Fruit fly (Drosophila melanogaster) whole organism, embryonic: ENCODE measurements around the gene CG10035.

Source experiments
- CG10321 ChIP-seq: fragments of 200-800 bp; sonication (Bioruptor generic); IDR thresholded peaks from 2 replicates; pipeline ENCODE4 v1.3.6; 2022; ENCODE audit warnings: missing biosample characterization, missing genetic modification characterization
- CG11093 ChIP-seq: fragments of 200-800 bp; sonication (Bioruptor generic); IDR thresholded peaks from 3 replicates; pipeline ENCODE4 v1.3.6; 2022; ENCODE audit warnings: missing biosample characterization, missing genetic modification characterization
- CG11504 ChIP-seq: fragments of 200-800 bp; sonication (Bioruptor generic); optimal IDR thresholded peaks from 3 replicates; lab custom pipeline; 2019; ENCODE audit warnings: missing biosample characterization, mild to moderate bottlenecking, missing genetic modification characterization, moderate library complexity
- CG11696 ChIP-seq: fragments of 200-800 bp; sonication (Bioruptor generic); IDR thresholded peaks from 2 replicates; pipeline ENCODE4 v1.3.6; 2022; ENCODE audit warnings: missing biosample characterization, missing genetic modification characterization
- CG12104 ChIP-seq: fragments of 200-800 bp; sonication (Bioruptor generic); optimal IDR thresholded peaks from 3 replicates; lab custom pipeline; 2016; ENCODE audit warnings: missing biosample characterization, missing genetic modification characterization
- CG12659 ChIP-seq: fragments of 200-800 bp; sonication (Bioruptor generic); optimal IDR thresholded peaks from 3 replicates; lab custom pipeline; 2017; ENCODE audit warnings: mild to moderate bottlenecking, missing biosample characterization, missing genetic modification reagents, missing genetic modification characterization
- CG13894 ChIP-seq: fragments of 200-800 bp; sonication (Bioruptor generic); optimal IDR thresholded peaks from 3 replicates; lab custom pipeline; 2018; ENCODE audit warnings: missing biosample characterization, mild to moderate bottlenecking, missing genetic modification characterization, moderate library complexity
- CG2116 ChIP-seq: fragments of 200-800 bp; sonication (Bioruptor generic); optimal IDR thresholded peaks from 3 replicates; lab custom pipeline; 2018; ENCODE audit warnings: missing biosample characterization, mild to moderate bottlenecking, missing genetic modification characterization
- CG2202 ChIP-seq: fragments of 200-800 bp; sonication (Bioruptor generic); optimal IDR thresholded peaks from 2 replicates; lab custom pipeline; 2018; ENCODE audit warnings: missing biosample characterization, mild to moderate bottlenecking, missing genetic modification characterization
- CG33213 ChIP-seq: fragments of 200-800 bp; sonication (Bioruptor generic); optimal IDR thresholded peaks from 3 replicates; lab custom pipeline; 2016; ENCODE audit warnings: missing biosample characterization, missing genetic modification characterization
- CG3838 ChIP-seq: fragments of 200-800 bp; sonication (Bioruptor generic); optimal IDR thresholded peaks from 3 replicates; lab custom pipeline; 2016; ENCODE audit warnings: missing biosample characterization, missing genetic modification characterization
- CG4707 ChIP-seq: fragments of 200-800 bp; sonication (Bioruptor generic); optimal IDR thresholded peaks from 2 replicates; lab custom pipeline; 2018; ENCODE audit warnings: missing biosample characterization, mild to moderate bottlenecking, missing genetic modification characterization, moderate library complexity
- CG4730 ChIP-seq: fragments of 200-800 bp; sonication (Bioruptor generic); IDR thresholded peaks from 2 replicates; pipeline ENCODE4 v1.3.6; 2022; ENCODE audit warnings: missing biosample characterization, missing genetic modification characterization
- CG6175 ChIP-seq: fragments of 200-800 bp; sonication (Bioruptor generic); IDR thresholded peaks from 3 replicates; pipeline ENCODE4 v1.3.6; 2022; ENCODE audit warnings: missing biosample characterization, missing genetic modification characterization
- CG7372 ChIP-seq: fragments of 200-800 bp; sonication (Bioruptor generic); IDR thresholded peaks from 2 replicates; pipeline ENCODE4 v1.3.6; 2022; ENCODE audit warnings: missing biosample characterization, missing genetic modification characterization
- CG7786 ChIP-seq: fragments of 200-800 bp; sonication (Bioruptor generic); optimal IDR thresholded peaks from 2 replicates; lab custom pipeline; 2016; ENCODE audit warnings: missing biosample characterization, missing genetic modification characterization
- CG8281 ChIP-seq: fragments of 200-800 bp; sonication (Bioruptor generic); optimal IDR thresholded peaks from 2 replicates; lab custom pipeline; 2018; ENCODE audit warnings: missing biosample characterization, mild to moderate bottlenecking, missing genetic modification characterization, moderate library complexity
- CG9215 ChIP-seq: fragments of 200-800 bp; sonication (Bioruptor generic); IDR thresholded peaks from 2 replicates; pipeline ENCODE4 v1.3.6; 2022; ENCODE audit warnings: missing biosample characterization, missing genetic modification characterization
- CG9727 ChIP-seq: fragments of 200-800 bp; sonication (Bioruptor generic); optimal IDR thresholded peaks from 3 replicates; lab custom pipeline; 2017; ENCODE audit warnings: missing biosample characterization, mild to moderate bottlenecking, missing genetic modification characterization
- CG9817 ChIP-seq: fragments of 200-800 bp; sonication (Bioruptor generic); optimal IDR thresholded peaks from 2 replicates; lab custom pipeline; 2018; ENCODE audit warnings: missing biosample characterization, mild to moderate bottlenecking, missing genetic modification characterization, moderate library complexity
- CTCF ChIP-seq: fragments of 200-800 bp; sonication (Bioruptor generic); optimal IDR thresholded peaks from 2 replicates; lab custom pipeline; 2017; ENCODE audit warnings: missing biosample characterization, mild to moderate bottlenecking, missing genetic modification characterization, moderate library complexity
- D19B ChIP-seq: fragments of 200-800 bp; sonication (Bioruptor generic); optimal IDR thresholded peaks from 2 replicates; lab custom pipeline; 2017; ENCODE audit warnings: missing biosample characterization, mild to moderate bottlenecking, missing genetic modification characterization
- Gsc ChIP-seq: fragments of 200-800 bp; sonication (Bioruptor generic); IDR thresholded peaks from 2 replicates; pipeline ENCODE4 v1.3.6; 2022; ENCODE audit warnings: missing biosample characterization, missing genetic modification characterization
- HHEX ChIP-seq: fragments of 200-800 bp; sonication (Bioruptor generic); optimal IDR thresholded peaks from 3 replicates; lab custom pipeline; 2017; ENCODE audit warnings: missing biosample characterization, mild to moderate bottlenecking, missing genetic modification characterization, missing genetic modification reagents
- Hand ChIP-seq: fragments of 200-800 bp; sonication (Bioruptor generic); optimal IDR thresholded peaks from 2 replicates; lab custom pipeline; 2017; ENCODE audit warnings: mild to moderate bottlenecking, missing biosample characterization, missing genetic modification reagents, missing genetic modification characterization
- Lhr ChIP-seq: fragments of 200-800 bp; sonication (Bioruptor generic); optimal IDR thresholded peaks from 3 replicates; lab custom pipeline; 2017; ENCODE audit warnings: mild to moderate bottlenecking, missing biosample characterization, missing genetic modification reagents, missing genetic modification characterization
- Max ChIP-seq: fragments of 200-800 bp; sonication (Bioruptor generic); optimal IDR thresholded peaks from 2 replicates; lab custom pipeline; 2016; ENCODE audit warnings: missing biosample characterization, mild to moderate bottlenecking, missing genetic modification characterization
- NK7.1 ChIP-seq: fragments of 200-800 bp; sonication (Bioruptor generic); optimal IDR thresholded peaks from 3 replicates; lab custom pipeline; 2016; ENCODE audit warnings: missing biosample characterization, missing genetic modification characterization
- Optix ChIP-seq: fragments of 200-800 bp; sonication (Bioruptor generic); IDR thresholded peaks from 3 replicates; pipeline ENCODE4 v1.3.6; 2022; ENCODE audit warnings: missing biosample characterization, missing genetic modification characterization
- PHDP ChIP-seq: fragments of 200-800 bp; sonication (Bioruptor generic); optimal IDR thresholded peaks from 3 replicates; lab custom pipeline; 2018; ENCODE audit warnings: missing biosample characterization, mild to moderate bottlenecking, missing genetic modification characterization, moderate library complexity
- Poxn ChIP-seq: fragments of 200-800 bp; sonication (Bioruptor generic); IDR thresholded peaks from 2 replicates; pipeline ENCODE4 v1.3.6; 2022; ENCODE audit warnings: missing biosample characterization, missing genetic modification characterization
- Sox102F ChIP-seq: fragments of 200-800 bp; sonication (Bioruptor generic); optimal IDR thresholded peaks from 2 replicates; lab custom pipeline; 2018; ENCODE audit warnings: missing biosample characterization, mild to moderate bottlenecking, missing genetic modification characterization, moderate library complexity
- TFAM ChIP-seq: fragments of 200-800 bp; sonication (Bioruptor generic); optimal IDR thresholded peaks from 2 replicates; lab custom pipeline; 2017; ENCODE audit warnings: missing biosample characterization, missing genetic modification characterization, inconsistent platforms
- chif ChIP-seq, 2 experiments: fragments of 200-800 bp; sonication (Bioruptor generic); optimal IDR thresholded peaks; 3 replicates each; lab custom pipeline; 2016; ENCODE audit warnings: missing biosample characterization in 2 of 2, missing genetic modification characterization in 2 of 2
- dysf ChIP-seq: fragments of 200-800 bp; sonication (Bioruptor generic); IDR thresholded peaks from 3 replicates; pipeline ENCODE4 v1.3.6; 2022; ENCODE audit warnings: missing biosample characterization, missing genetic modification characterization
- fd96Cb ChIP-seq: fragments of 200-800 bp; sonication (Bioruptor generic); optimal IDR thresholded peaks from 2 replicates; lab custom pipeline; 2018; ENCODE audit warnings: missing biosample characterization, mild to moderate bottlenecking, missing genetic modification characterization, moderate library complexity
- grn ChIP-seq: fragments of 200-800 bp; sonication (Bioruptor generic); optimal IDR thresholded peaks from 3 replicates; lab custom pipeline; 2017; ENCODE audit warnings: missing biosample characterization, missing genetic modification characterization
- inv ChIP-seq: fragments of 200-800 bp; sonication (Bioruptor generic); IDR thresholded peaks from 2 replicates; pipeline ENCODE4 v1.3.6; 2022; ENCODE audit warnings: missing biosample characterization, missing genetic modification characterization; ENCODE audit not compliant: partially characterized antibody
- jing ChIP-seq: fragments of 200-800 bp; sonication (Bioruptor generic); optimal IDR thresholded peaks from 2 replicates; lab custom pipeline; 2018; ENCODE audit warnings: missing biosample characterization, mild to moderate bottlenecking, missing genetic modification characterization
- jumu ChIP-seq: fragments of 200-800 bp; sonication (Bioruptor generic); optimal IDR thresholded peaks from 3 replicates; lab custom pipeline; 2016; ENCODE audit warnings: missing biosample characterization, missing genetic modification characterization
- luna ChIP-seq: fragments of 200-800 bp; sonication (Bioruptor generic); optimal IDR thresholded peaks from 2 replicates; lab custom pipeline; 2016; ENCODE audit warnings: missing biosample characterization, missing genetic modification characterization
- nerfin-2 ChIP-seq: fragments of 200-800 bp; sonication (Bioruptor generic); IDR thresholded peaks from 2 replicates; pipeline ENCODE4 v1.3.6; 2022; ENCODE audit warnings: missing biosample characterization, missing genetic modification characterization; ENCODE audit not compliant: partially characterized antibody
- pb ChIP-seq: fragments of 200-800 bp; sonication (Bioruptor generic); optimal IDR thresholded peaks from 3 replicates; lab custom pipeline; 2016; ENCODE audit warnings: missing biosample characterization, missing genetic modification characterization
- sens ChIP-seq: fragments of 200-800 bp; sonication (Bioruptor generic); peaks from one replicate; lab custom pipeline; 2016; ENCODE audit warnings: missing biosample characterization, missing genetic modification characterization
- stwl ChIP-seq: fragments of 200-800 bp; sonication (Bioruptor generic); optimal IDR thresholded peaks from 3 replicates; lab custom pipeline; 2018; ENCODE audit warnings: missing biosample characterization, mild to moderate bottlenecking, missing genetic modification characterization, moderate library complexity
- tgo ChIP-seq: fragments of 200-800 bp; sonication (Bioruptor generic); IDR thresholded peaks from 3 replicates; pipeline ENCODE4 v1.3.6; 2022; ENCODE audit warnings: missing biosample characterization, missing genetic modification characterization
- tna ChIP-seq: fragments of 200-800 bp; sonication (Bioruptor generic); IDR thresholded peaks from 2 replicates; pipeline ENCODE4 v1.3.6; 2022; ENCODE audit warnings: missing biosample characterization, missing genetic modification characterization; ENCODE audit not compliant: partially characterized antibody
- ttk ChIP-seq: fragments of 200-800 bp; sonication (Bioruptor generic); IDR thresholded peaks from 2 replicates; pipeline ENCODE4 v2.1.2; 2022; ENCODE audit warnings: missing biosample characterization, missing genetic modification characterization
- twi ChIP-seq: fragments of 200-800 bp; optimal IDR thresholded peaks from 2 replicates; lab custom pipeline; 2019; ENCODE audit warnings: missing biosample characterization, mild to moderate bottlenecking, missing genetic modification characterization, moderate library complexity

Gene CG10035

DNA sequence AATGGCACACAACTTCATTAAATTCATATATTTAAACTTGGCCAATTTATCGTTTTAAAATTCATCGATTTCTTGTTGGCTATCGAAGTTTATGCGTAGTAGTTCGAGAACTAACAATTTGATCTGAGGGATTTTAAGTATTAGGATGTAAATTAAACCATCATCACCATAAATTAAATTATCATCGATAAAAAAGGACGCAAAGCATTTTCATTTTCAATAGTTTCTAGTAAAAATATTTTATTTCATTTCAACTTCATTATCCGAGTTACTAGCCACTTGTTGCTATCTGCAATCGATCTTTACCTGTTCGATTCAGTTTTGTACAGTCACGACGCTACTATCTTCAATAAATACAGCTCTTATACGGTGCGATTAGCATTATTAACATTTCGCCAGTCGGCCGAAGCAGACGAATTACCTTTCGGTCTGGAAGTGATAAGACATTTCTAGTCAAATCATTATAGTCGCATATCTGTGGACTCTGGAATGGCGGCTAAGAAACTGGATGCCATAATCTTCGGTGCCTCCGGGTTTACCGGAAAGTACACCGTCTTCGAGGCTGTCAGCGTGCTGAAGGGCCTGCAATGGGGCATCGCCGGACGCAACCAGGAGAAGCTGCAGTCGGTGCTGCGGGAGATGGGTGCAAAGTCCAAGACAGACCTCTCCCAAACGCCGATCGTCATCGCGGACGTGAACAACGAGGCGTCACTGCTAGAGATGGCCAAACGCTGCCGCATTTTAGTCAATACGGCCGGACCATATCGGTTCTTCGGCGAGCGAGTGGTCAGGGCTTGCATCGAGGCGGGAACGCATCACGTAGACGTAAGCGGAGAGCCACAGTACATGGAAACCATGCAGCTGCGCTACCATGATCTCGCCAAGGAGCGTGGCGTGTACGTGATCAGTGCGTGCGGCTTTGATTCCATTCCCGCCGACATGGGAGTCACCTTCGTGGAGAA is 24.0 kb upstream of the CG10035 start, which contains the start of gene CG5167 (continued):
- TF ChIP-seq CG33213 (GFP tag; lab: Kevin White, UChicago) (no peak), CG2116 (GFP tag; lab: Kevin White, UChicago) (peak; percentile 43), CG9727 (GFP tag; lab: Kevin White, UChicago) (peak; percentile 59), CG9817 (tag; lab: Kevin White, UChicago) (no peak), CTCF (GFP tag; lab: Kevin White, UChicago) (no peak), Gsc (GFP tag; lab: Robert Waterston, UW) (no peak), CG4730 (GFP tag; lab: Robert Waterston, UW) (peak; percentile 8; the same call in 1 of the 2 replicates), ttk (GFP tag; lab: Robert Waterston, UW) (no peak), tgo (no peak), Poxn (GFP tag; lab: Robert Waterston, UW) (no peak), CG2202 (tag; lab: Kevin White, UChicago) (peak; percentile 7), inv (GFP tag; lab: Robert Waterston, UW) (no peak), CG12104 (GFP tag; lab: Kevin White, UChicago) (peak; percentile 36), nerfin-2 (GFP tag; lab: Robert Waterston, UW) (peak; percentile 23; the same call in 1 of the 2 replicates), CG12659 (GFP tag; lab: Kevin White, UChicago) (peak; percentile 20), CG11696 (GFP tag; lab: Robert Waterston, UW) (no peak), twi (tag; lab: Kevin White, UChicago) (no peak), CG9215 (GFP tag; lab: Robert Waterston, UW) (no peak), CG13894 (tag; lab: Kevin White, UChicago) (peak; percentile 13), CG11093 (GFP tag; lab: Robert Waterston, UW) (no peak), fd96Cb (tag; lab: Kevin White, UChicago) (peak; percentile 9), jing (no peak), HHEX (GFP tag; lab: Kevin White, UChicago) (no peak), sens (GFP tag; lab: Kevin White, UChicago) (peak; percentile 89), Max (GFP tag; lab: Kevin White, UChicago) (peak; percentile 43), pb (no peak), NK7.1 (GFP tag; lab: Kevin White, UChicago) (no peak), Optix (GFP tag; lab: Robert Waterston, UW) (no peak), CG10321 (no peak), CG8281 (tag; lab: Kevin White, UChicago) (no peak), CG7786 (GFP tag; lab: Kevin White, UChicago) (no peak), CG6175 (no peak), tna (no peak), CG4707 (GFP tag; lab: Kevin White, UChicago) (no peak), Sox102F (peak; percentile 38), CG7372 (GFP tag; lab: Robert Waterston, UW) (no peak), CG3838 (GFP tag; lab: Kevin White, UChicago) (no peak), grn (GFP tag; lab: Kevin White, UChicago) (peak; percentile 93), TFAM (GFP tag; lab: Kevin White, UChicago) (no peak), jumu (GFP tag; lab: Kevin White, UChicago) (no peak), D19B (GFP tag; lab: Kevin White, UChicago) (peak; percentile 21), stwl (peak; percentile 60), CG11504 (tag; lab: Kevin White, UChicago) (no peak), PHDP (tag; lab: Kevin White, UChicago) (peak; percentile 66), luna (GFP tag; lab: Kevin White, UChicago) (peak; percentile 22), dysf (GFP tag; lab: Robert Waterston, UW) (0 out of 3 replicates have a peak, but pooled peaks have one; percentile 22), chif (GFP tag; optimal IDR thresholded peaks at IDR 0.05; lab: Kevin White, UChicago) (no peak), Lhr (GFP tag; lab: Kevin White, UChicago) (no peak), Hand (GFP tag; lab: Kevin White, UChicago) (no peak)
